Fruit fly (Drosophila melanogaster) whole organism, embryonic: ENCODE data around the gene NKCC.
A peak's percentile ranks its signal among the peaks of the same experiment; 100 is the strongest.

ENCODE experiments used
- Awh ChIP-seq: fragments of 200-800 bp; sonication (Bioruptor generic); IDR thresholded peaks from 2 replicates; pipeline ENCODE4, ENCODE4 v1.3.6; 2022; ENCODE audit warnings: missing biosample characterization, missing genetic modification characterization
- Bteb2 ChIP-seq: fragments of 200-800 bp; sonication (Bioruptor generic); optimal IDR thresholded peaks from 2 replicates; lab custom pipeline; 2016; ENCODE audit warnings: missing biosample characterization, missing genetic modification characterization
- CG11723 ChIP-seq: fragments of 200-800 bp; sonication (Bioruptor generic); optimal IDR thresholded peaks from 2 replicates; lab custom pipeline; 2017; ENCODE audit warnings: missing biosample characterization, mild to moderate bottlenecking, missing genetic modification characterization
- CG12155 ChIP-seq: fragments of 200-800 bp; sonication (Bioruptor generic); optimal IDR thresholded peaks from 3 replicates; lab custom pipeline; 2016; ENCODE audit warnings: missing biosample characterization, missing genetic modification characterization
- CG13624 ChIP-seq: fragments of 200-800 bp; sonication (Bioruptor generic); optimal IDR thresholded peaks from 2 replicates; lab custom pipeline; 2016; ENCODE audit warnings: missing biosample characterization, missing genetic modification characterization
- CG1647 ChIP-seq: fragments of 200-800 bp; sonication (Bioruptor generic); optimal IDR thresholded peaks from 3 replicates; lab custom pipeline; 2016; ENCODE audit warnings: missing biosample characterization, missing genetic modification characterization
- CG17568 ChIP-seq: fragments of 200-800 bp; sonication (Bioruptor generic); optimal IDR thresholded peaks from 2 replicates; lab custom pipeline; 2018; ENCODE audit warnings: missing biosample characterization, mild to moderate bottlenecking, missing genetic modification characterization, moderate library complexity
- CG3065 ChIP-seq: fragments of 200-800 bp; sonication (Bioruptor generic); optimal IDR thresholded peaks from 2 replicates; lab custom pipeline; 2016; ENCODE audit warnings: missing biosample characterization, missing genetic modification characterization
- CG31365 ChIP-seq: fragments of 200-800 bp; sonication (Bioruptor generic); optimal IDR thresholded peaks from 2 replicates; lab custom pipeline; 2018; ENCODE audit warnings: missing biosample characterization, mild to moderate bottlenecking, missing genetic modification characterization
- CG31388 ChIP-seq: fragments of 200-800 bp; sonication (Bioruptor generic); optimal IDR thresholded peaks from 2 replicates; lab custom pipeline; 2016; ENCODE audit warnings: missing biosample characterization, missing genetic modification characterization
- CG32532 ChIP-seq: fragments of 200-800 bp; sonication (Bioruptor generic); IDR thresholded peaks from 2 replicates; pipeline ENCODE4 v1.3.6; 2022; ENCODE audit warnings: missing biosample characterization, missing genetic modification characterization
- CG32772 ChIP-seq: fragments of 200-800 bp; sonication (Bioruptor generic); IDR thresholded peaks from 2 replicates; pipeline ENCODE4 v1.3.6; 2022; ENCODE audit warnings: missing biosample characterization, missing genetic modification characterization
- CG3407 ChIP-seq: fragments of 200-800 bp; sonication (Bioruptor generic); optimal IDR thresholded peaks from 2 replicates; lab custom pipeline; 2018; ENCODE audit warnings: missing biosample characterization, mild to moderate bottlenecking, missing genetic modification characterization
- CG4617 ChIP-seq: fragments of 200-800 bp; sonication (Bioruptor generic); optimal IDR thresholded peaks from 3 replicates; lab custom pipeline; 2016; ENCODE audit warnings: missing biosample characterization, missing genetic modification characterization, borderline replicate concordance
- CG6683 ChIP-seq: fragments of 200-800 bp; sonication (Bioruptor generic); optimal IDR thresholded peaks from 2 replicates; lab custom pipeline; 2017; ENCODE audit warnings: missing biosample characterization, mild to moderate bottlenecking, missing genetic modification characterization, missing genetic modification reagents
- CTCF ChIP-seq: fragments of 200-800 bp; sonication (Bioruptor generic); optimal IDR thresholded peaks from 2 replicates; lab custom pipeline; 2017; ENCODE audit warnings: missing biosample characterization, mild to moderate bottlenecking, missing genetic modification characterization, moderate library complexity
- D19B ChIP-seq: fragments of 200-800 bp; sonication (Bioruptor generic); optimal IDR thresholded peaks from 2 replicates; lab custom pipeline; 2017; ENCODE audit warnings: missing biosample characterization, mild to moderate bottlenecking, missing genetic modification characterization
- Deaf1 ChIP-seq: fragments of 200-800 bp; optimal IDR thresholded peaks from 3 replicates; lab custom pipeline; 2019; ENCODE audit warnings: missing biosample characterization, mild to moderate bottlenecking, missing genetic modification characterization, moderate library complexity
- Dek ChIP-seq: fragments of 200-800 bp; sonication (Bioruptor generic); optimal IDR thresholded peaks from 3 replicates; lab custom pipeline; 2019; ENCODE audit warnings: missing biosample characterization, mild to moderate bottlenecking, missing genetic modification characterization, moderate library complexity
- Dip3 ChIP-seq: fragments of 200-800 bp; sonication (Bioruptor generic); optimal IDR thresholded peaks from 3 replicates; lab custom pipeline; 2016; ENCODE audit warnings: missing biosample characterization, missing genetic modification characterization
- Elba2 ChIP-seq: fragments of 200-800 bp; sonication (Bioruptor generic); optimal IDR thresholded peaks from 3 replicates; lab custom pipeline; 2016; ENCODE audit warnings: missing biosample characterization, missing genetic modification characterization
- Ets97D ChIP-seq: fragments of 200-800 bp; sonication (Bioruptor generic); optimal IDR thresholded peaks from 3 replicates; lab custom pipeline; 2016; ENCODE audit warnings: missing biosample characterization, missing genetic modification characterization
- Fer1 ChIP-seq: fragments of 200-800 bp; sonication (Bioruptor generic); optimal IDR thresholded peaks from 2 replicates; lab custom pipeline; 2017; ENCODE audit warnings: missing biosample characterization, mild to moderate bottlenecking, missing genetic modification characterization
- Myb ChIP-seq: fragments of 200-800 bp; sonication (Bioruptor generic); optimal IDR thresholded peaks from 2 replicates; lab custom pipeline; 2016; ENCODE audit warnings: missing biosample characterization, missing genetic modification characterization
- Optix ChIP-seq: fragments of 200-800 bp; sonication (Bioruptor generic); IDR thresholded peaks from 3 replicates; pipeline ENCODE4 v1.3.6; 2022; ENCODE audit warnings: missing biosample characterization, missing genetic modification characterization
- Scr ChIP-seq: fragments of 200-800 bp; sonication (Bioruptor generic); IDR thresholded peaks from 2 replicates; pipeline ENCODE4 v1.3.6; 2022; ENCODE audit warnings: missing biosample characterization, missing genetic modification characterization; ENCODE audit not compliant: partially characterized antibody
- Sox100B ChIP-seq: fragments of 200-800 bp; sonication (Bioruptor generic); optimal IDR thresholded peaks from 3 replicates; lab custom pipeline; 2018; ENCODE audit warnings: missing biosample characterization, mild to moderate bottlenecking, missing genetic modification characterization
- Spps ChIP-seq: fragments of 200-800 bp; sonication (Bioruptor generic); optimal IDR thresholded peaks from 2 replicates; lab custom pipeline; 2018; ENCODE audit warnings: missing biosample characterization, mild to moderate bottlenecking, missing genetic modification characterization
- Tbp ChIP-seq: fragments of >200 bp; optimal IDR thresholded peaks from 2 replicates; lab custom pipeline; 2018; ENCODE audit warnings: missing biosample characterization, missing genetic modification characterization
- abd-A ChIP-seq: fragments of 200-800 bp; sonication (Bioruptor generic); optimal IDR thresholded peaks from 3 replicates; lab custom pipeline; 2019; ENCODE audit warnings: missing biosample characterization, mild to moderate bottlenecking, missing genetic modification characterization, moderate library complexity
- amos ChIP-seq: fragments of 200-800 bp; sonication (Bioruptor generic); IDR thresholded peaks from 2 replicates; pipeline ENCODE4 v1.3.6; 2022; ENCODE audit warnings: missing biosample characterization, missing genetic modification characterization; ENCODE audit not compliant: partially characterized antibody
- ash1 ChIP-seq: fragments of 200-800 bp; sonication (Bioruptor generic); optimal IDR thresholded peaks from 2 replicates; lab custom pipeline; 2018; ENCODE audit warnings: missing biosample characterization, mild to moderate bottlenecking, missing genetic modification characterization
- caup ChIP-seq: fragments of 200-800 bp; sonication (Bioruptor generic); optimal IDR thresholded peaks from 3 replicates; lab custom pipeline; 2017; ENCODE audit warnings: missing biosample characterization, mild to moderate bottlenecking, missing genetic modification characterization, moderate library complexity; ENCODE audit not compliant: severe bottlenecking
- chif ChIP-seq, 2 experiments: fragments of 200-800 bp; sonication (Bioruptor generic); optimal IDR thresholded peaks; 3 replicates each; lab custom pipeline; 2016; ENCODE audit warnings: missing biosample characterization in 2 of 2, missing genetic modification characterization in 2 of 2
- insv ChIP-seq, 2 experiments: fragments of 200-800 bp; sonication (Bioruptor generic); optimal IDR thresholded peaks; 3 replicates each; lab custom pipeline; 2016 to 2018; ENCODE audit warnings: missing biosample characterization in 2 of 2, missing genetic modification characterization in 2 of 2
- kay ChIP-seq: fragments of 200-800 bp; sonication (Bioruptor generic); optimal IDR thresholded peaks from 2 replicates; lab custom pipeline; 2016; ENCODE audit warnings: missing biosample characterization, missing genetic modification characterization
- lab ChIP-seq: fragments of 200-800 bp; sonication (Bioruptor generic); optimal IDR thresholded peaks from 3 replicates; lab custom pipeline; 2017; ENCODE audit warnings: missing biosample characterization, missing genetic modification characterization, mild to moderate bottlenecking, moderate library complexity, missing genetic modification reagents
- lilli ChIP-seq: fragments of 200-800 bp; sonication (Bioruptor generic); optimal IDR thresholded peaks from 3 replicates; lab custom pipeline; 2016; ENCODE audit warnings: missing biosample characterization, missing genetic modification characterization
- lov ChIP-seq, 2 experiments: fragments of 200-800 bp in 1 of 2; fragments of >200 bp in 1 of 2; sonication (Bioruptor generic) in 1 of 2; IDR thresholded peaks in 1 of 2; optimal IDR thresholded peaks in 1 of 2; 2 replicates in 1 of 2; 3 replicates in 1 of 2; pipeline versions ENCODE4 v1.3.6 to Lab custom; 2017 to 2022; ENCODE audit warnings: missing biosample characterization in 1 of 2, missing genetic modification characterization in 1 of 2
- luna ChIP-seq: fragments of 200-800 bp; sonication (Bioruptor generic); optimal IDR thresholded peaks from 2 replicates; lab custom pipeline; 2016; ENCODE audit warnings: missing biosample characterization, missing genetic modification characterization
- maf-S ChIP-seq: fragments of 200-800 bp; sonication (Bioruptor generic); optimal IDR thresholded peaks from 2 replicates; lab custom pipeline; 2016; ENCODE audit warnings: missing biosample characterization, missing genetic modification characterization
- otp ChIP-seq: fragments of 200-800 bp; sonication (Bioruptor generic); IDR thresholded peaks from 3 replicates; pipeline ENCODE4, ENCODE4 v1.3.6; 2022; ENCODE audit warnings: missing biosample characterization, missing genetic modification characterization
- phol ChIP-seq: fragments of 200-800 bp; sonication (Bioruptor generic); optimal IDR thresholded peaks from 3 replicates; lab custom pipeline; 2018; ENCODE audit warnings: missing biosample characterization, mild to moderate bottlenecking, missing genetic modification characterization, moderate library complexity
- pum ChIP-seq: fragments of 200-800 bp; sonication (Bioruptor generic); optimal IDR thresholded peaks from 2 replicates; lab custom pipeline; 2016; ENCODE audit warnings: missing biosample characterization, missing genetic modification characterization
- ranshi ChIP-seq: fragments of 200-800 bp; sonication (Bioruptor generic); IDR thresholded peaks from 2 replicates; pipeline ENCODE4 v1.3.6; 2022; ENCODE audit warnings: missing biosample characterization, missing genetic modification characterization
- slbo ChIP-seq: fragments of 200-800 bp; sonication (Bioruptor generic); IDR thresholded peaks from 2 replicates; pipeline ENCODE4 v1.3.6; 2022; ENCODE audit warnings: missing biosample characterization, missing genetic modification characterization
- sna ChIP-seq: fragments of 200-800 bp; sonication (Bioruptor generic); IDR thresholded peaks from 2 replicates; pipeline ENCODE4 v1.3.6; 2022; ENCODE audit warnings: missing biosample characterization, missing genetic modification characterization; ENCODE audit not compliant: partially characterized antibody
- tin ChIP-seq: fragments of 200-800 bp; sonication (Bioruptor generic); optimal IDR thresholded peaks from 3 replicates; lab custom pipeline; 2016; ENCODE audit warnings: missing biosample characterization, missing genetic modification characterization
- vfl ChIP-seq: fragments of 200-800 bp; sonication (Bioruptor generic); optimal IDR thresholded peaks from 2 replicates; lab custom pipeline; 2016; ENCODE audit warnings: missing biosample characterization, missing genetic modification characterization

NKCC gene

dm6 chr3R:5517002-5517875 is 14.7 kb upstream of the NKCC start, which contains the start of gene Itpr (continued):
- TF ChIP-seq Deaf1 (tag; lab: Kevin White, UChicago) (peak; percentile 70), Optix (GFP tag; lab: Robert Waterston, UW) (no peak), D19B (no peak), phol (tag; lab: Kevin White, UChicago) (no peak), ranshi (GFP tag; lab: Robert Waterston, UW) (no peak; the same call in 1 of the 2 replicates), ash1 (no peak), kay (GFP tag; lab: Kevin White, UChicago) (peak; percentile 55), lov (optimal IDR thresholded peaks at IDR 0.05; lab: Kevin White, UChicago) (no peak), lov (GFP tag; IDR thresholded peaks at IDR 0.05; lab: Robert Waterston, UW) (no peak), lilli (GFP tag; lab: Kevin White, UChicago) (no peak), chif (GFP tag; optimal IDR thresholded peaks at IDR 0.05; lab: Kevin White, UChicago) (no peak), lab (GFP tag; lab: Kevin White, UChicago) (peak; percentile 22), Elba2 (GFP tag; lab: Kevin White, UChicago) (peak; percentile 75), CG31388 (no peak), insv (GFP tag; optimal IDR thresholded peaks at IDR 0.05; lab: Kevin White, UChicago) (no peak), abd-A (tag; lab: Kevin White, UChicago) (no peak), CG4617 (no peak), CTCF (GFP tag; lab: Kevin White, UChicago) (no peak), CG31365 (no peak), tin (GFP tag; lab: Kevin White, UChicago) (no peak), vfl (GFP tag; lab: Kevin White, UChicago) (no peak), CG17568 (no peak), CG12155 (no peak), Scr (no peak), slbo (no peak), CG6683 (no peak), CG1647 (GFP tag; lab: Kevin White, UChicago) (no peak), luna (GFP tag; lab: Kevin White, UChicago) (no peak), sna (GFP tag; lab: Robert Waterston, UW) (peak; percentile 55), CG3407 (GFP tag; lab: Kevin White, UChicago) (no peak), Tbp (GFP tag; lab: Kevin White, UChicago) (no peak), Bteb2 (GFP tag; lab: Kevin White, UChicago) (no peak), Awh (GFP tag; lab: Robert Waterston, UW) (no peak), CG11723 (no peak), Dek (tag; lab: Kevin White, UChicago) (no peak), pum (GFP tag; lab: Kevin White, UChicago) (no peak), Spps (tag; lab: Kevin White, UChicago) (no peak), CG32772 (GFP tag; lab: Robert Waterston, UW) (no peak), Myb (GFP tag; lab: Kevin White, UChicago) (peak; percentile 58), CG13624 (GFP tag; lab: Kevin White, UChicago) (no peak), maf-S (GFP tag; lab: Kevin White, UChicago) (no peak), caup (peak; percentile 15), otp (GFP tag; lab: Robert Waterston, UW) (peak; percentile 58; the same call in 2 of the 3 replicates), Fer1 (GFP tag; lab: Kevin White, UChicago) (peak; percentile 1), Dip3 (GFP tag; lab: Kevin White, UChicago) (no peak), CG32532 (GFP tag; lab: Robert Waterston, UW) (no peak; the same call in 1 of the 2 replicates), amos (GFP tag; lab: Robert Waterston, UW) (peak; percentile 50; the same call in 1 of the 2 replicates), Sox100B (no peak), Ets97D (GFP tag; lab: Kevin White, UChicago) (no peak), CG3065 (no peak)
